Fruit fly (Drosophila melanogaster) whole organism, wandering third instar larva: Measurements from ENCODE around the gene CG11030.

Experiments
- CG9705 ChIP-seq: fragments of 200-800 bp; sonication (Bioruptor generic); optimal IDR thresholded peaks from 2 replicates; lab custom pipeline; 2018; ENCODE audit warnings: missing biosample characterization, mild to moderate bottlenecking, missing genetic modification characterization
- Hr83 ChIP-seq: fragments of 200-300 bp; sonication (Bioruptor generic); optimal IDR thresholded peaks from 2 replicates; lab custom pipeline; 2016; ENCODE audit warnings: missing biosample characterization, mild to moderate bottlenecking, missing genetic modification characterization, moderate library complexity; ENCODE audit not compliant: poor library complexity, severe bottlenecking
- Mio ChIP-seq: sonication (Bioruptor generic); optimal IDR thresholded peaks from 2 replicates; lab custom pipeline; 2016; ENCODE audit warnings: missing biosample characterization, missing genetic modification characterization
- dl ChIP-seq, 2 experiments: fragments of 175-275, 200-275 bp in 1 of 2; fragments of 200-275 bp in 1 of 2; sonication (Bioruptor generic); optimal IDR thresholded peaks; lab custom pipeline; 2018; ENCODE audit warnings: mild to moderate bottlenecking in 2 of 2, missing biosample characterization in 2 of 2, missing genetic modification characterization in 2 of 2, moderate library complexity in 2 of 2; ENCODE audit not compliant: partially characterized antibody in 2 of 2, insufficient read depth in 1 of 2
- dmrt93B ChIP-seq: fragments of 200-800 bp; sonication (Bioruptor generic); optimal IDR thresholded peaks from 2 replicates; lab custom pipeline; 2018; ENCODE audit warnings: missing biosample characterization, mild to moderate bottlenecking, missing genetic modification characterization
- dsf ChIP-seq: sonication (Bioruptor generic); optimal IDR thresholded peaks from 2 replicates; lab custom pipeline; 2016; ENCODE audit warnings: missing biosample characterization, missing genetic modification characterization, borderline replicate concordance
- h ChIP-seq: fragments of 200-800 bp; sonication (Bioruptor generic); optimal IDR thresholded peaks from 3 replicates; lab custom pipeline; 2016; ENCODE audit warnings: missing biosample characterization, mild to moderate bottlenecking, missing genetic modification characterization
- lola ChIP-seq: fragments of >200 bp; optimal IDR thresholded peaks from 2 replicates; lab custom pipeline; 2017; ENCODE audit warnings: missing biosample characterization, missing genetic modification characterization
- usp ChIP-seq: fragments of >200 bp; optimal IDR thresholded peaks from 2 replicates; lab custom pipeline; 2017; ENCODE audit warnings: missing biosample characterization, missing genetic modification characterization

dm6 chr2L:5800388-5800748, 75.9 kb downstream of the CG11030 start:
- TF ChIP-seq dsf (GFP tag; lab: Kevin White, UChicago) (no peak), dl (GFP tag; optimal IDR thresholded peaks at IDR 0.05; lab: Kevin White, UChicago; ENCODE audit: insufficient read depth in 1 of 2, partially characterized antibody in 2 of 2) (no peak), lola (GFP tag; lab: Kevin White, UChicago) (no peak), Hr83 (GFP tag; lab: Kevin White, UChicago) (no peak), h (GFP tag; lab: Kevin White, UChicago) (no peak), CG9705 (GFP tag; lab: Kevin White, UChicago) (no peak), dmrt93B (GFP tag; lab: Kevin White, UChicago) (no peak), Mio (no peak), usp (GFP tag; lab: Kevin White, UChicago) (no peak)
